Worm (Caenorhabditis elegans) whole organism, L2 larva: ENCODE results near the gene nas-21.

Experiments
- alr-1 ChIP-seq: fragments of 150-350 bp; optimal IDR thresholded peaks from 2 replicates; lab custom pipeline; 2014; ENCODE audit warnings: missing biosample characterization, missing genetic modification characterization
- ama-1 ChIP-seq: fragments of 150-350 bp; optimal IDR thresholded peaks from 2 replicates; lab custom pipeline; 2018; ENCODE audit warnings: inconsistent platforms
- elt-3 ChIP-seq: sonication (generic microtip); optimal IDR thresholded peaks from 2 replicates; lab custom pipeline; 2017; ENCODE audit warnings: missing biosample characterization, missing genetic modification characterization
- lin-13 ChIP-seq: fragments of 150-350 bp; optimal IDR thresholded peaks from 2 replicates; lab custom pipeline; 2014; ENCODE audit warnings: missing biosample characterization, missing genetic modification reagents, missing genetic modification characterization
- mab-5 ChIP-seq: fragments of 150-350 bp; optimal IDR thresholded peaks from 2 replicates; lab custom pipeline; 2014; ENCODE audit warnings: missing biosample characterization, missing genetic modification characterization
- nhr-129 ChIP-seq: fragments of 150-350 bp; optimal IDR thresholded peaks from 2 replicates; lab custom pipeline; 2014; ENCODE audit warnings: missing biosample characterization, missing genetic modification characterization
- nhr-21 ChIP-seq: fragments of 150-350 bp; optimal IDR thresholded peaks from 2 replicates; lab custom pipeline; 2014; ENCODE audit warnings: missing biosample characterization, missing genetic modification characterization
- peb-1 ChIP-seq: fragments of 150-350 bp; optimal IDR thresholded peaks from 2 replicates; lab custom pipeline; 2014; ENCODE audit warnings: missing biosample characterization, missing genetic modification characterization
- skn-1 ChIP-seq: sonication (generic microtip); optimal IDR thresholded peaks from 2 replicates; lab custom pipeline; 2017; ENCODE audit warnings: missing biosample characterization, missing genetic modification characterization
- sma-3 ChIP-seq: sonication (generic microtip); optimal IDR thresholded peaks from 2 replicates; lab custom pipeline; 2016; ENCODE audit warnings: missing genetic modification reagents, missing genetic modification characterization, missing compliant biosample characterization
- unc-62 ChIP-seq: fragments of 150-350 bp; optimal IDR thresholded peaks from 2 replicates; lab custom pipeline; 2014; ENCODE audit warnings: missing biosample characterization, missing genetic modification reagents, missing genetic modification characterization
- ztf-11 ChIP-seq: sonication (generic microtip); optimal IDR thresholded peaks from 2 replicates; lab custom pipeline; 2017; ENCODE audit warnings: missing biosample characterization, missing genetic modification characterization

nas-21 gene

ce11 chrV:11521448-11521847 lies 49.1 kb downstream of the nas-21 start, which contains the start of gene pafo-1 (continued):
- TF ChIP-seq ztf-11 = no peak
- TF ChIP-seq lin-13 (GFP tag; lab: Kevin White, UChicago) = peak; percentile 84
- TF ChIP-seq nhr-21 (tag; lab: Kevin White, UChicago) = peak; percentile 75
- TF ChIP-seq sma-3 (GFP tag; lab: Kevin White, UChicago) = peak; percentile 83
- peak; percentile 31 for TF ChIP-seq unc-62 (GFP tag; lab: Kevin White, UChicago)
- peak; percentile 81 for TF ChIP-seq mab-5
- no peak for TF ChIP-seq ama-1
- TF ChIP-seq peb-1 (tag; lab: Kevin White, UChicago) = no peak
- peak; percentile 72 for TF ChIP-seq nhr-129
- no peak for TF ChIP-seq skn-1 (tag; lab: Kevin White, UChicago)
- TF ChIP-seq alr-1 = no peak
- no peak for TF ChIP-seq elt-3 (tag; lab: Kevin White, UChicago)
- TF ChIP-seq, all 48 proteins: peak for 30
